Worm (Caenorhabditis elegans) whole organism, L4/young adult: Measurements from ENCODE around the gene cyp-13A5.

ENCODE experiments used
- dao-5 ChIP-seq: sonication (generic microtip); optimal IDR thresholded peaks from 2 replicates; lab custom pipeline; 2016; ENCODE audit warnings: missing genotype, missing genetic modification characterization, moderate library complexity, missing compliant biosample characterization
- him-1 ChIP-seq: sonication (generic microtip); optimal IDR thresholded peaks from 2 replicates; lab custom pipeline; 2016; ENCODE audit warnings: missing genotype, missing genetic modification reagents, missing genetic modification characterization, missing compliant biosample characterization

ce11 chrII:9782337-9782736, 17.8 kb downstream of the cyp-13A5 start, which contains the start of gene T10B9.14:
- TF ChIP-seq him-1 (tag; lab: Kevin White, UChicago), result no peak
- no peak for TF ChIP-seq dao-5 (tag; lab: Kevin White, UChicago)
